Worm (Caenorhabditis elegans): ENCODE results near the gene Y69A2AR.31.

- TF ChIP-seq lin-13 (tag; optimal IDR thresholded peaks at IDR 0.05): no peak
- TF ChIP-seq ces-1 (GFP tag; optimal IDR thresholded peaks at IDR 0.05): no peak
- no peak for TF ChIP-seq ztf-11 (tag; optimal IDR thresholded peaks at IDR 0.05)
- TF ChIP-seq nhr-237 (tag; optimal IDR thresholded peaks at IDR 0.05): no peak
- no peak for TF ChIP-seq nhr-12 (tag; optimal IDR thresholded peaks at IDR 0.05)
- TF ChIP-seq unc-62 (GFP tag; optimal IDR thresholded peaks at IDR 0.05): no peak
- no peak for TF ChIP-seq zip-8 (tag; optimal IDR thresholded peaks at IDR 0.05)
- TF ChIP-seq nhr-76 (tag; optimal IDR thresholded peaks at IDR 0.05): no peak
- TF ChIP-seq unc-39 (tag; optimal IDR thresholded peaks at IDR 0.05): no peak
- no peak for TF ChIP-seq cnd-1 (tag; optimal IDR thresholded peaks at IDR 0.05)
- TF ChIP-seq nhr-28 (tag; optimal IDR thresholded peaks at IDR 0.05): no peak
- TF ChIP-seq nhr-2 (tag; optimal IDR thresholded peaks at IDR 0.05): no peak
- no peak for TF ChIP-seq pha-4 (tag; optimal IDR thresholded peaks at IDR 0.05)
- TF ChIP-seq snpc-4 (tag; optimal IDR thresholded peaks at IDR 0.05): no peak
Observed at ce11 chrIV:2657307-2657706, 6.5 kb downstream of the Y69A2AR.31 start.
